Worm (Caenorhabditis elegans): ENCODE data around the gene ufd-3.

The ufd-3 gene

ce11 chrII:9935044-9935599 lies 5.4 kb upstream of the ufd-3 start:
- TF ChIP-seq sma-9 (GFP tag; optimal IDR thresholded peaks at IDR 0.05) (peak; percentile 32), sma-9 (tag; optimal IDR thresholded peaks at IDR 0.05) (no peak), sem-4 (tag; optimal IDR thresholded peaks at IDR 0.05) (no peak), crh-2 (tag; optimal IDR thresholded peaks at IDR 0.05) (peak; percentile 47), fos-1 (tag; optimal IDR thresholded peaks at IDR 0.05) (peak; percentile 43)

- TF ChIP-seq lin-13 (GFP tag; optimal IDR thresholded peaks at IDR 0.05) (peak; percentile 17), dmd-4 (tag; optimal IDR thresholded peaks at IDR 0.05) (no peak)
Measured at ce11 chrII:9935664-9936063, 4.9 kb upstream of the ufd-3 start.

- no peak for TF ChIP-seq dmd-4 (tag; optimal IDR thresholded peaks at IDR 0.05)
Measured at ce11 chrII:9936859-9937258, 3.7 kb upstream of the ufd-3 start, which contains the start of gene C05C10.3. TSS of gene C05C10.3 (minus strand) at chrII:9936893.

ce11 chrII:9937611-9938010 lies 2.9 kb upstream of the ufd-3 start:
- no peak for TF ChIP-seq zag-1 (tag; optimal IDR thresholded peaks at IDR 0.05)
- TF ChIP-seq nhr-12 (tag; optimal IDR thresholded peaks at IDR 0.05): no peak
- no peak for TF ChIP-seq elt-3 (tag; optimal IDR thresholded peaks at IDR 0.05)
- peak in 1 of 2 experiments; percentile 80 for TF ChIP-seq lsy-2 (tag; optimal IDR thresholded peaks at IDR 0.05)
- peak; percentile 93 for TF ChIP-seq nhr-10 (tag; optimal IDR thresholded peaks at IDR 0.05)
- no peak for TF ChIP-seq R02D3.7 (tag; optimal IDR thresholded peaks at IDR 0.05)
- TF ChIP-seq blmp-1 (tag; optimal IDR thresholded peaks at IDR 0.05; ENCODE audit: insufficient read depth): peak; percentile 86
- TF ChIP-seq ceh-82 (tag; optimal IDR thresholded peaks at IDR 0.05): no peak
- peak; percentile 44 for TF ChIP-seq nhr-6 (tag; optimal IDR thresholded peaks at IDR 0.05)
- no peak for TF ChIP-seq nhr-237 (tag; optimal IDR thresholded peaks at IDR 0.05)
- no peak for TF ChIP-seq ztf-11 (tag; optimal IDR thresholded peaks at IDR 0.05)
- no peak for TF ChIP-seq mab-5 (tag; optimal IDR thresholded peaks at IDR 0.05)
- TF ChIP-seq sem-4 (tag; optimal IDR thresholded peaks at IDR 0.05): peak; percentile 32
- no peak for TF ChIP-seq aly-2 (tag; optimal IDR thresholded peaks at IDR 0.05)
- TF ChIP-seq lin-11 (tag; optimal IDR thresholded peaks at IDR 0.05): no peak
- TF ChIP-seq Y55F3AM.14 (GFP tag; optimal IDR thresholded peaks at IDR 0.05): no peak
- TF ChIP-seq ama-1 (optimal IDR thresholded peaks at IDR 0.05): peak; percentile 62
- TF ChIP-seq F13H6.1 (tag; optimal IDR thresholded peaks at IDR 0.05): peak; percentile 83
- no peak for TF ChIP-seq peb-1 (tag; optimal IDR thresholded peaks at IDR 0.05)
- peak; percentile 67 for TF ChIP-seq gmeb-1 (tag; optimal IDR thresholded peaks at IDR 0.05)
- TF ChIP-seq nhr-21 (tag; optimal IDR thresholded peaks at IDR 0.05): peak; percentile 90
- no peak for TF ChIP-seq nhr-11 (tag; optimal IDR thresholded peaks at IDR 0.05)
- TF ChIP-seq sma-3 (GFP tag; optimal IDR thresholded peaks at IDR 0.05): peak; percentile 82
- TF ChIP-seq sma-9 (GFP tag; optimal IDR thresholded peaks at IDR 0.05): peak; percentile 91
- TF ChIP-seq sma-9 (tag; optimal IDR thresholded peaks at IDR 0.05): no peak
- TF ChIP-seq nhr-129 (tag; optimal IDR thresholded peaks at IDR 0.05): peak; percentile 94
- no peak for TF ChIP-seq nhr-77 (tag; optimal IDR thresholded peaks at IDR 0.05)
- peak in 1 of 2 experiments; percentile 90 for TF ChIP-seq mdl-1 (tag; optimal IDR thresholded peaks at IDR 0.05)
- no peak for TF ChIP-seq unc-39 (tag; optimal IDR thresholded peaks at IDR 0.05)
- no peak for TF ChIP-seq lin-39 (tag; optimal IDR thresholded peaks at IDR 0.05)
- TF ChIP-seq unc-55 (GFP tag; optimal IDR thresholded peaks at IDR 0.05): peak; percentile 46
- no peak for TF ChIP-seq ztf-1 (GFP tag; conservative IDR thresholded peaks at IDR 0.05)
- no peak for TF ChIP-seq alr-1 (tag; optimal IDR thresholded peaks at IDR 0.05)
- TF ChIP-seq mbf-1 (tag; optimal IDR thresholded peaks at IDR 0.05): no peak
- TF ChIP-seq ztf-4 (tag; optimal IDR thresholded peaks at IDR 0.05): peak; percentile 82
- TF ChIP-seq crh-2 (tag; optimal IDR thresholded peaks at IDR 0.05): peak; percentile 91
- no peak for TF ChIP-seq ceh-16 (tag; optimal IDR thresholded peaks at IDR 0.05)
- no peak for TF ChIP-seq skn-1 (tag; optimal IDR thresholded peaks at IDR 0.05)
- peak; percentile 67 for TF ChIP-seq lin-13 (GFP tag; optimal IDR thresholded peaks at IDR 0.05)
- TF ChIP-seq ZK546.5 (tag; optimal IDR thresholded peaks at IDR 0.05): no peak
- no peak for TF ChIP-seq nhr-23 (tag; optimal IDR thresholded peaks at IDR 0.05)
- TF ChIP-seq fos-1 (tag; optimal IDR thresholded peaks at IDR 0.05): peak; percentile 88
- peak; percentile 89 for TF ChIP-seq nhr-25 (tag; optimal IDR thresholded peaks at IDR 0.05)
- TF ChIP-seq dmd-4 (tag; optimal IDR thresholded peaks at IDR 0.05): no peak
- TF ChIP-seq egl-27 (tag; optimal IDR thresholded peaks at IDR 0.05): peak; percentile 34
- TF ChIP-seq unc-62 (GFP tag; optimal IDR thresholded peaks at IDR 0.05): no peak
- TF ChIP-seq snpc-4 (tag; optimal IDR thresholded peaks at IDR 0.05): peak; percentile 28
- no peak for TF ChIP-seq elt-1 (tag; optimal IDR thresholded peaks at IDR 0.05)

Measured in whole organism, L2 larva.